Worm (Caenorhabditis elegans) whole organism, early embryonic: ENCODE results near the gene irld-19.

ENCODE experiments used
- ama-1 ChIP-seq: fragments of 150-350 bp; optimal IDR thresholded peaks from 2 replicates; lab custom pipeline; 2014
- ceh-36 ChIP-seq: sonication (generic microtip); optimal IDR thresholded peaks from 2 replicates; lab custom pipeline; 2016; ENCODE audit warnings: missing genetic modification characterization, inconsistent platforms, missing compliant biosample characterization

DNA sequence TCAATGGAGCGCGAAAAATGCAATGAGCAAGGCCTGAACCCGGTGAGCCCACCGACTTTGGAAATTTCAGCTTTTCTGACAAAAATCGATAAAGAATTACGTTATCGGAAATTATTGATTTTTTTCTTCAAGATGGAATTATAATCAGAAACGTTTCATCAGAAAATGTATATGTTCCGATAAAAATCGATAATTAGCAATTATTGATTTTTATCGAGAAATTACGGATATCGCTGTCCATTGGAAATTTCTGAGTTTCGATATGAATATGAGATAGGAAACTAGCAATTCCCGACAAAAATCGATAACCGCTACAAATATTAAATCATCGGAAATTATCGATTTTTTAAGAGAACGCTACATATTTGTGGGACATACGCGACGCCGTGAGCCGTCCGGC is 30.1 kb upstream of the irld-19 start:
- TF ChIP-seq ama-1 (lab: Kevin White, UChicago) (no peak), ceh-36 (tag; lab: Kevin White, UChicago) (no peak)
